Worm (Caenorhabditis elegans) whole organism, L2 larva: ENCODE measurements around the gene eif-2Bgamma.

Experiments
- C34F6.9 ChIP-seq: fragments of 150-350 bp; optimal IDR thresholded peaks from 2 replicates; lab custom pipeline; 2014; ENCODE audit warnings: missing biosample characterization, missing genetic modification characterization
- F13H6.1 ChIP-seq: sonication (generic microtip); optimal IDR thresholded peaks from 2 replicates; lab custom pipeline; 2016; ENCODE audit warnings: missing genetic modification characterization, missing compliant biosample characterization
- R02D3.7 ChIP-seq: fragments of 150-350 bp; optimal IDR thresholded peaks from 2 replicates; lab custom pipeline; 2014; ENCODE audit warnings: missing biosample characterization, missing genetic modification characterization
- ZK546.5 ChIP-seq: sonication (generic microtip); optimal IDR thresholded peaks from 2 replicates; lab custom pipeline; 2017; ENCODE audit warnings: missing biosample characterization, missing genetic modification characterization
- alr-1 ChIP-seq: fragments of 150-350 bp; optimal IDR thresholded peaks from 2 replicates; lab custom pipeline; 2014; ENCODE audit warnings: missing biosample characterization, missing genetic modification characterization
- blmp-1 ChIP-seq: sonication (generic microtip); optimal IDR thresholded peaks from 2 replicates; lab custom pipeline; 2017; ENCODE audit warnings: missing genetic modification characterization, mild to moderate bottlenecking, missing compliant biosample characterization, antibody characterized with exemption, moderate library complexity; ENCODE audit not compliant: insufficient read depth
- ceh-82 ChIP-seq: fragments of 150-350 bp; optimal IDR thresholded peaks from 2 replicates; lab custom pipeline; 2014; ENCODE audit warnings: missing biosample characterization, missing genetic modification characterization
- crh-2 ChIP-seq: sonication (generic microtip); optimal IDR thresholded peaks from 2 replicates; lab custom pipeline; 2017; ENCODE audit warnings: missing biosample characterization, missing genetic modification characterization
- egl-27 ChIP-seq: sonication (generic microtip); optimal IDR thresholded peaks from 3 replicates; lab custom pipeline; 2017; ENCODE audit warnings: missing biosample characterization, missing genetic modification reagents, missing genetic modification characterization
- elt-1 ChIP-seq: fragments of 150-350 bp; optimal IDR thresholded peaks from 2 replicates; lab custom pipeline; 2014; ENCODE audit warnings: missing biosample characterization, missing genetic modification characterization
- fos-1 ChIP-seq: fragments of 150-350 bp; optimal IDR thresholded peaks from 2 replicates; lab custom pipeline; 2014; ENCODE audit warnings: missing biosample characterization, missing genetic modification characterization
- gmeb-1 ChIP-seq: fragments of 150-350 bp; optimal IDR thresholded peaks from 2 replicates; lab custom pipeline; 2014; ENCODE audit warnings: missing biosample characterization, missing genetic modification characterization
- lin-11 ChIP-seq: fragments of 150-350 bp; sonication (generic microtip); optimal IDR thresholded peaks from 2 replicates; lab custom pipeline; 2014; ENCODE audit warnings: missing biosample characterization, missing genetic modification characterization, inconsistent platforms, mixed read lengths
- lin-39 ChIP-seq: fragments of 150-350 bp; optimal IDR thresholded peaks from 2 replicates; lab custom pipeline; 2014; ENCODE audit warnings: missing biosample characterization, missing genetic modification reagents, missing genetic modification characterization
- mab-5 ChIP-seq: fragments of 150-350 bp; optimal IDR thresholded peaks from 2 replicates; lab custom pipeline; 2014; ENCODE audit warnings: missing biosample characterization, missing genetic modification characterization
- mbf-1 ChIP-seq: sonication (generic microtip); optimal IDR thresholded peaks from 2 replicates; lab custom pipeline; 2017; ENCODE audit warnings: missing biosample characterization, missing genetic modification characterization
- mdl-1 ChIP-seq, 2 experiments: fragments of 150-350 bp in 1 of 2; sonication (generic microtip) in 1 of 2; optimal IDR thresholded peaks; 2 replicates each; lab custom pipeline; 2017; ENCODE audit warnings: missing biosample characterization in 2 of 2, missing genetic modification characterization in 2 of 2
- nhr-10 ChIP-seq: sonication (generic microtip); optimal IDR thresholded peaks from 2 replicates; lab custom pipeline; 2017; ENCODE audit warnings: missing biosample characterization, missing genetic modification characterization
- nhr-11 ChIP-seq: fragments of 150-350 bp; optimal IDR thresholded peaks from 2 replicates; lab custom pipeline; 2014; ENCODE audit warnings: missing biosample characterization, missing genetic modification characterization
- nhr-12 ChIP-seq: fragments of 150-350 bp; optimal IDR thresholded peaks from 2 replicates; lab custom pipeline; 2014; ENCODE audit warnings: missing biosample characterization, missing genetic modification characterization
- nhr-21 ChIP-seq: fragments of 150-350 bp; optimal IDR thresholded peaks from 2 replicates; lab custom pipeline; 2014; ENCODE audit warnings: missing biosample characterization, missing genetic modification characterization
- nhr-237 ChIP-seq: fragments of 150-350 bp; optimal IDR thresholded peaks from 2 replicates; lab custom pipeline; 2014; ENCODE audit warnings: missing biosample characterization, missing genetic modification characterization
- nhr-25 ChIP-seq: fragments of 150-350 bp; sonication (generic microtip); optimal IDR thresholded peaks from 3 replicates; lab custom pipeline; 2014; ENCODE audit warnings: missing biosample characterization, missing genetic modification characterization
- peb-1 ChIP-seq: fragments of 150-350 bp; optimal IDR thresholded peaks from 2 replicates; lab custom pipeline; 2014; ENCODE audit warnings: missing biosample characterization, missing genetic modification characterization
- sem-4 ChIP-seq: fragments of 150-350 bp; optimal IDR thresholded peaks from 2 replicates; lab custom pipeline; 2014; ENCODE audit warnings: missing biosample characterization, missing genetic modification reagents, missing genetic modification characterization
- skn-1 ChIP-seq: sonication (generic microtip); optimal IDR thresholded peaks from 2 replicates; lab custom pipeline; 2017; ENCODE audit warnings: missing biosample characterization, missing genetic modification characterization
- sma-9 ChIP-seq, 2 experiments: fragments of 150-350 bp in 1 of 2; sonication (generic microtip) in 1 of 2; optimal IDR thresholded peaks; 2 replicates each; lab custom pipeline; 2014 to 2016; ENCODE audit warnings: missing genetic modification characterization in 2 of 2, mild to moderate bottlenecking in 1 of 2, missing biosample characterization in 1 of 2, missing compliant biosample characterization in 1 of 2, missing genetic modification reagents in 1 of 2, moderate library complexity in 1 of 2
- snpc-4 ChIP-seq: fragments of 150-350 bp; optimal IDR thresholded peaks from 2 replicates; lab custom pipeline; 2014; ENCODE audit warnings: missing biosample characterization, missing genetic modification characterization
- unc-39 ChIP-seq: fragments of 150-350 bp; optimal IDR thresholded peaks from 2 replicates; lab custom pipeline; 2014; ENCODE audit warnings: missing biosample characterization, missing genetic modification characterization
- unc-55 ChIP-seq: fragments of 150-350 bp; sonication (generic microtip); optimal IDR thresholded peaks from 3 replicates; lab custom pipeline; 2014; ENCODE audit warnings: missing biosample characterization, missing genetic modification reagents, missing genetic modification characterization
- unc-62 ChIP-seq: fragments of 150-350 bp; optimal IDR thresholded peaks from 2 replicates; lab custom pipeline; 2014; ENCODE audit warnings: missing biosample characterization, missing genetic modification reagents, missing genetic modification characterization
- zag-1 ChIP-seq: fragments of 150-350 bp; optimal IDR thresholded peaks from 2 replicates; lab custom pipeline; 2014; ENCODE audit warnings: missing biosample characterization, missing genetic modification characterization
- ztf-4 ChIP-seq: fragments of 150-350 bp; optimal IDR thresholded peaks from 2 replicates; lab custom pipeline; 2014; ENCODE audit warnings: missing biosample characterization, missing genetic modification characterization

The eif-2Bgamma gene

ce11 chrII:6923792-6924191, 43.7 kb downstream of the eif-2Bgamma start:
- TF ChIP-seq snpc-4 (tag; lab: Kevin White, UChicago) (no peak), lin-11 (no peak), elt-1 (tag; lab: Kevin White, UChicago) (no peak), nhr-237 (tag; lab: Kevin White, UChicago) (no peak), zag-1 (no peak), mbf-1 (tag; lab: Kevin White, UChicago) (no peak), unc-62 (GFP tag; lab: Kevin White, UChicago) (no peak), peb-1 (tag; lab: Kevin White, UChicago) (no peak), alr-1 (tag; lab: Kevin White, UChicago) (no peak), F13H6.1 (tag; lab: Kevin White, UChicago) (no peak), mab-5 (no peak), blmp-1 (tag; lab: Kevin White, UChicago) (no peak), ztf-4 (tag; lab: Kevin White, UChicago) (no peak), R02D3.7 (tag; lab: Kevin White, UChicago) (no peak), nhr-21 (no peak)
- TF ChIP-seq, all 48 proteins: peak for 0

- TF ChIP-seq nhr-12 (tag; lab: Kevin White, UChicago) (no peak), mab-5 (no peak), fos-1 (tag; lab: Kevin White, UChicago) (peak; percentile 47)
Observed at ce11 chrII:6919363-6919851, 48.0 kb downstream of the eif-2Bgamma start, which contains the start of gene B0252.1. Gene B0252.1 (plus strand): TSS chrII:6919680.

- TF ChIP-seq F13H6.1 (tag; lab: Kevin White, UChicago) (no peak), peb-1 (tag; lab: Kevin White, UChicago) (no peak), sma-9 (GFP tag; optimal IDR thresholded peaks at IDR 0.05; lab: Kevin White, UChicago) (peak; percentile 37), sma-9 (tag; optimal IDR thresholded peaks at IDR 0.05; lab: Kevin White, UChicago) (no peak), fos-1 (tag; lab: Kevin White, UChicago) (peak; percentile 53)
Observed at ce11 chrII:6918862-6919261, 48.6 kb downstream of the eif-2Bgamma start, which contains the start of gene B0252.5. Gene B0252.5 (minus strand): TSS chrII:6918878.

- no peak for TF ChIP-seq nhr-10 (tag; lab: Kevin White, UChicago)
- TF ChIP-seq R02D3.7 (tag; lab: Kevin White, UChicago) = no peak
- TF ChIP-seq nhr-12 (tag; lab: Kevin White, UChicago) = no peak
- no peak for TF ChIP-seq lin-39 (tag; lab: Kevin White, UChicago)
- no peak for TF ChIP-seq nhr-237 (tag; lab: Kevin White, UChicago)
- no peak for TF ChIP-seq fos-1 (tag; lab: Kevin White, UChicago)
- TF ChIP-seq ZK546.5 (tag; lab: Kevin White, UChicago) = no peak
- TF ChIP-seq F13H6.1 (tag; lab: Kevin White, UChicago) = no peak
- no peak for TF ChIP-seq nhr-25
- no peak for TF ChIP-seq snpc-4 (tag; lab: Kevin White, UChicago)
- TF ChIP-seq skn-1 (tag; lab: Kevin White, UChicago) = no peak
- no peak for TF ChIP-seq nhr-21
- no peak for TF ChIP-seq crh-2 (tag; lab: Kevin White, UChicago)
- no peak for TF ChIP-seq sem-4 (tag; lab: Kevin White, UChicago)
- no peak for TF ChIP-seq egl-27
- no peak for TF ChIP-seq unc-39 (tag; lab: Kevin White, UChicago)
Observed at ce11 chrII:6917710-6918109, 49.7 kb downstream of the eif-2Bgamma start, which contains the start of gene B0252.11. Gene B0252.11 (minus strand): TSS chrII:6917810.

- TF ChIP-seq mab-5 = peak; percentile 1
- TF ChIP-seq nhr-11 (tag; lab: Kevin White, UChicago) = no peak
- TF ChIP-seq F13H6.1 (tag; lab: Kevin White, UChicago) = no peak
- TF ChIP-seq fos-1 (tag; lab: Kevin White, UChicago) = no peak
- no peak for TF ChIP-seq gmeb-1 (tag; lab: Kevin White, UChicago)
- TF ChIP-seq ZK546.5 (tag; lab: Kevin White, UChicago) = no peak
- TF ChIP-seq unc-55 (GFP tag; lab: Kevin White, UChicago) = peak; percentile 52
- peak; percentile 2 for TF ChIP-seq C34F6.9
- TF ChIP-seq mdl-1 (tag; optimal IDR thresholded peaks at IDR 0.05; lab: Kevin White, UChicago) = no peak
- no peak for TF ChIP-seq ceh-82 (tag; lab: Kevin White, UChicago)
Observed at ce11 chrII:6915875-6916274, 51.6 kb downstream of the eif-2Bgamma start, which contains the start of gene B0252.8. Gene B0252.8 (plus strand): TSS chrII:6916166.
